Worm (Caenorhabditis elegans) whole organism, midembryonic: Measurements from ENCODE around the gene igdb-2.

Experiments
- T22C8.4 ChIP-seq: fragments of 200-800 bp; sonication (Bioruptor generic); IDR thresholded peaks from 2 replicates; pipeline ENCODE4 v1.3.6; 2022; ENCODE audit warnings: missing genetic modification characterization, missing compliant biosample characterization
- cog-1 ChIP-seq: sonication (generic microtip); optimal IDR thresholded peaks from 2 replicates; lab custom pipeline; 2016; ENCODE audit warnings: missing genetic modification characterization, missing compliant biosample characterization
- klf-2 ChIP-seq: fragments of 200-800 bp; sonication (Bioruptor generic); conservative IDR thresholded peaks from 2 replicates; pipeline ENCODE4 v1.3.6; 2022; ENCODE audit warnings: missing genetic modification reagents, missing genetic modification characterization, missing compliant biosample characterization
- med-1 ChIP-seq: sonication (generic microtip); optimal IDR thresholded peaks from 2 replicates; lab custom pipeline; 2017; ENCODE audit warnings: missing genetic modification characterization, mild to moderate bottlenecking, missing compliant biosample characterization, antibody characterized with exemption, missing genetic modification reagents; ENCODE audit not compliant: insufficient read depth
- ref-1 ChIP-seq: fragments of 200-800 bp; sonication (Bioruptor generic); conservative IDR thresholded peaks from 2 replicates; pipeline ENCODE4 v1.3.6; 2022; ENCODE audit warnings: missing genetic modification reagents, missing genetic modification characterization, missing compliant biosample characterization
- tab-1 ChIP-seq: fragments of 200-800 bp; sonication (Bioruptor generic); IDR thresholded peaks from 2 replicates; pipeline ENCODE4 v1.3.6; 2022; ENCODE audit warnings: missing genetic modification characterization, missing compliant biosample characterization
- ztf-23 ChIP-seq: fragments of 200-800 bp; sonication (Bioruptor generic); IDR thresholded peaks from 2 replicates; pipeline ENCODE4 v1.3.6; 2022; ENCODE audit warnings: missing genetic modification reagents, missing genetic modification characterization, missing compliant biosample characterization
- ztf-29 ChIP-seq: fragments of 200-800 bp; sonication (Bioruptor generic); IDR thresholded peaks from 2 replicates; pipeline ENCODE4 v1.3.6; 2022; ENCODE audit warnings: missing genetic modification reagents, missing genetic modification characterization, missing compliant biosample characterization

The igdb-2 gene

ce11 chrIV:12520150-12520549 lies 51.7 kb downstream of the igdb-2 start, which contains the start of gene tsp-4:
Gene tsp-4 (minus strand): TSS chrIV:12520250.
- TF ChIP-seq ztf-23 (GFP tag; lab: Robert Waterston, UW), result no peak
- TF ChIP-seq T22C8.4, result no peak

DNA sequence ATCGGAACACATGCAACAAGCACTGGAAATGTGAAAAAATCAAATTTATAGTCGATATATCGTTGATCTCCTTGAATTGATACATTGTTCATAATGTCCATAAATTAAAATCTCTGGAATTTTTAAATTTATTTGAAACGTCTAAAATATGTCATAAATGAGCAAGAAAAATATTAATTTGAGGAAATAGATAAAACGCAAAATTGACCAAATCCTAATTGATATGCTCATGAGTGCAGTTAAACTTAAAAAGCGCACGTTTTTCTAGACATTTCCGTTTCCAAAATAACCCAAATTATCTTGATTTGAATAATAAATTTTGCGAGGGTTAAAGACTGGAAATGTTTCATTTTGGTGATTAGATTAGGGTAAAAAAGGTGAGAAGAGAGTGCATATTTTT lies 54.1 kb downstream of the igdb-2 start, which contains the start of gene sru-13:
Gene sru-13, minus strand, starts transcription at position 101 of the 400 bp plus-strand sequence.
- TF ChIP-seq ref-1 (GFP tag; lab: Robert Waterston, UW), result no peak
- TF ChIP-seq ztf-29 (GFP tag; lab: Robert Waterston, UW), result no peak
- no peak for TF ChIP-seq cog-1 (tag; lab: Kevin White, UChicago)
- no peak for TF ChIP-seq klf-2
- TF ChIP-seq med-1, result no peak
- no peak for TF ChIP-seq T22C8.4
- no peak for TF ChIP-seq ztf-23 (GFP tag; lab: Robert Waterston, UW)
- TF ChIP-seq tab-1 (GFP tag; lab: Robert Waterston, UW), result no peak
